Worm (Caenorhabditis elegans) whole organism, L1 larva: ENCODE data around the gene vps-29.

Experiments
- ceh-63 ChIP-seq: fragments of 200-800 bp; sonication (Bioruptor generic); optimal IDR thresholded peaks from 2 replicates; lab custom pipeline; 2018; ENCODE audit warnings: mild to moderate bottlenecking, missing genetic modification characterization, missing compliant biosample characterization
- ceh-82 ChIP-seq, 3 experiments: fragments of 150-350 bp in 1 of 3; sonication (generic microtip) in 2 of 3; optimal IDR thresholded peaks; 2 replicates each; lab custom pipeline; 2014 to 2017; ENCODE audit warnings: missing biosample characterization in 3 of 3, missing genetic modification characterization in 3 of 3
- ceh-88 ChIP-seq: fragments of 200-800 bp; sonication (Bioruptor generic); IDR thresholded peaks from 2 replicates; pipeline ENCODE4 v1.3.6; 2022; ENCODE audit warnings: missing genetic modification characterization, missing compliant biosample characterization
- egl-13 ChIP-seq: sonication (generic microtip); optimal IDR thresholded peaks from 2 replicates; lab custom pipeline; 2016; ENCODE audit warnings: missing genotype, missing genetic modification reagents, missing genetic modification characterization, missing compliant biosample characterization
- egl-27 ChIP-seq, 2 experiments: fragments of 150-350 bp in 1 of 2; sonication (generic microtip); optimal IDR thresholded peaks; 3 replicates each; lab custom pipeline; 2017 to 2018; ENCODE audit warnings: missing biosample characterization in 2 of 2, missing genetic modification characterization in 2 of 2, missing genetic modification reagents in 2 of 2
- fkh-8 ChIP-seq: sonication (generic microtip); optimal IDR thresholded peaks from 2 replicates; lab custom pipeline; 2016; ENCODE audit warnings: mild to moderate bottlenecking, missing genetic modification characterization, missing compliant biosample characterization
- lin-13 ChIP-seq: fragments of 150-350 bp; optimal IDR thresholded peaks from 2 replicates; lab custom pipeline; 2014; ENCODE audit warnings: missing biosample characterization, missing genetic modification reagents, missing genetic modification characterization
- lin-35 ChIP-seq, 2 experiments: fragments of 150-350 bp; optimal IDR thresholded peaks; 2 replicates each; lab custom pipeline; 2014; ENCODE audit warnings: missing biosample characterization in 2 of 2, missing genetic modification characterization in 2 of 2, missing genetic modification reagents in 2 of 2
- lir-3 ChIP-seq: sonication (generic microtip); optimal IDR thresholded peaks from 2 replicates; lab custom pipeline; 2016; ENCODE audit warnings: mild to moderate bottlenecking, missing genetic modification characterization, moderate library complexity, missing compliant biosample characterization; ENCODE audit not compliant: poor library complexity
- nhr-76 ChIP-seq: sonication (generic microtip); optimal IDR thresholded peaks from 2 replicates; lab custom pipeline; 2017; ENCODE audit warnings: missing biosample characterization, missing genetic modification characterization
- nhr-77 ChIP-seq: fragments of 150-350 bp; optimal IDR thresholded peaks from 2 replicates; lab custom pipeline; 2014; ENCODE audit warnings: missing biosample characterization, missing genetic modification characterization
- unc-130 ChIP-seq: fragments of 150-350 bp; optimal IDR thresholded peaks from 2 replicates; lab custom pipeline; 2017; ENCODE audit warnings: missing biosample characterization, missing genetic modification characterization, inconsistent platforms
- unc-62 ChIP-seq: fragments of 150-350 bp; optimal IDR thresholded peaks from 2 replicates; lab custom pipeline; 2014; ENCODE audit warnings: missing biosample characterization, missing genetic modification reagents, missing genetic modification characterization
- ztf-4 ChIP-seq: fragments of 150-350 bp; optimal IDR thresholded peaks from 2 replicates; lab custom pipeline; 2014; ENCODE audit warnings: missing biosample characterization, missing genetic modification characterization

- no peak for TF ChIP-seq nhr-76 (tag; lab: Kevin White, UChicago)
- TF ChIP-seq ceh-63 (GFP tag; lab: Kevin White, UChicago): no peak
- TF ChIP-seq lir-3: no peak
- TF ChIP-seq unc-62 (GFP tag; lab: Kevin White, UChicago): no peak
- no peak for TF ChIP-seq egl-27 (tag; optimal IDR thresholded peaks at IDR 0.05; lab: Kevin White, UChicago)
- TF ChIP-seq fkh-8: no peak
- TF ChIP-seq egl-13 (tag; lab: Kevin White, UChicago): no peak
- TF ChIP-seq ceh-82 (tag; optimal IDR thresholded peaks at IDR 0.05; lab: Kevin White, UChicago): no peak
- TF ChIP-seq ztf-4 (tag; lab: Kevin White, UChicago): no peak
- no peak for TF ChIP-seq ceh-88
- no peak for TF ChIP-seq lin-13 (GFP tag; lab: Kevin White, UChicago)
- no peak for TF ChIP-seq lin-35 (GFP tag; optimal IDR thresholded peaks at IDR 0.05; lab: Kevin White, UChicago)
- no peak for TF ChIP-seq unc-130 (tag; lab: Kevin White, UChicago)
- TF ChIP-seq nhr-77 (tag; lab: Kevin White, UChicago): no peak
These were observed 6.0 kb upstream of the vps-29 start, which contains the start of gene ZK1128.3 for ce11 chrIII:10118818-10119217.
